Worm (Caenorhabditis elegans): ENCODE results near the gene C04B4.2.

DNA sequence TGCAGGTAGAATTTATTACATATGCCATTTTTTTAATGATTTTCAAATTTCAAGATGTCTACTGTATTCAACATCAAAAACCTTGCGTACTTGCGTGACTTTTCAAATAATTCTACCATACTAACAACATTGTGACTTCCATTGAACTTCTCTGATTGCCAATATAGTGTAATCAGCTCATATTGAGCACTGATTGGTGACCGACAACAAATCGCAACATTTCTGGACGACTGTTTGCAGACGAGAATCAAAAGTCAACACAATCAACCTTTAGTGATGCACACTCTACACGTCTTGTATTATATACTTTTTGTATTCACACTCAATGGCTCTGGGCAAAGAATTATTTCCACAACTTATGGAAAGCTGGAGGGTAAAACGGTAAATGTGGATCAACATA lies 41.6 kb upstream of the C04B4.2 start, which contains the start of gene cest-3:
- TF ChIP-seq ceh-91 (GFP tag; IDR thresholded peaks at IDR 0.05) (no peak), Y67H2A.10 (GFP tag; conservative IDR thresholded peaks at IDR 0.05) (no peak)
